Fruit fly (Drosophila melanogaster) whole organism, embryonic: ENCODE data around the gene CG31817.

Source experiments
- ATbp ChIP-seq: fragments of 200-800 bp; sonication (Bioruptor generic); optimal IDR thresholded peaks from 2 replicates; lab custom pipeline; 2017; ENCODE audit warnings: missing biosample characterization, mild to moderate bottlenecking, missing genetic modification characterization, missing genetic modification reagents
- BEAF-32 ChIP-seq: fragments of 200-800 bp; sonication (Bioruptor generic); optimal IDR thresholded peaks from 3 replicates; lab custom pipeline; 2017; ENCODE audit warnings: missing biosample characterization, missing genetic modification characterization, mild to moderate bottlenecking, moderate library complexity, missing genetic modification reagents
- CG10979 ChIP-seq: fragments of 200-800 bp; sonication (Bioruptor generic); optimal IDR thresholded peaks from 2 replicates; lab custom pipeline; 2018; ENCODE audit warnings: missing biosample characterization, mild to moderate bottlenecking, missing genetic modification characterization, moderate library complexity
- CG11247 ChIP-seq: fragments of 200-800 bp; sonication (Bioruptor generic); IDR thresholded peaks from 2 replicates; pipeline ENCODE4 v1.3.6; 2022; ENCODE audit warnings: missing biosample characterization, missing genetic modification characterization
- CG12942 ChIP-seq: fragments of 200-800 bp; sonication (Bioruptor generic); optimal IDR thresholded peaks from 3 replicates; lab custom pipeline; 2016; ENCODE audit warnings: missing biosample characterization, missing genetic modification characterization
- CG13296 ChIP-seq: fragments of 200-800 bp; sonication (Bioruptor generic); optimal IDR thresholded peaks from 3 replicates; lab custom pipeline; 2018; ENCODE audit warnings: missing biosample characterization, mild to moderate bottlenecking, missing genetic modification characterization
- CG15514 ChIP-seq: fragments of 200-800 bp; sonication (Bioruptor generic); optimal IDR thresholded peaks from 3 replicates; lab custom pipeline; 2017; ENCODE audit warnings: missing biosample characterization, missing genetic modification characterization, mild to moderate bottlenecking, moderate library complexity, missing genetic modification reagents
- CG18262 ChIP-seq: fragments of 200-800 bp; optimal IDR thresholded peaks from 3 replicates; lab custom pipeline; 2019; ENCODE audit warnings: missing biosample characterization, mild to moderate bottlenecking, missing genetic modification characterization, moderate library complexity
- CG1832 ChIP-seq: fragments of 200-800 bp; sonication (Bioruptor generic); optimal IDR thresholded peaks from 2 replicates; lab custom pipeline; 2017; ENCODE audit warnings: missing biosample characterization, mild to moderate bottlenecking, missing genetic modification characterization, inconsistent platforms
- CG30403 ChIP-seq: fragments of 200-800 bp; sonication (Bioruptor generic); optimal IDR thresholded peaks from 3 replicates; lab custom pipeline; 2016; ENCODE audit warnings: missing biosample characterization, missing genetic modification characterization
- CG31224 ChIP-seq: fragments of 200-800 bp; sonication (Bioruptor generic); IDR thresholded peaks from 2 replicates; pipeline ENCODE4 v1.3.6; 2022; ENCODE audit warnings: missing biosample characterization, missing genetic modification characterization
- CG32532 ChIP-seq: fragments of 200-800 bp; sonication (Bioruptor generic); IDR thresholded peaks from 2 replicates; pipeline ENCODE4 v1.3.6; 2022; ENCODE audit warnings: missing biosample characterization, missing genetic modification characterization
- CG32767 ChIP-seq: fragments of 200-800 bp; sonication (Bioruptor generic); IDR thresholded peaks from 2 replicates; pipeline ENCODE4 v1.3.6; 2022; ENCODE audit warnings: missing biosample characterization, missing genetic modification characterization
- CG4424 ChIP-seq: fragments of 200-800 bp; sonication (Bioruptor generic); optimal IDR thresholded peaks from 3 replicates; lab custom pipeline; 2016; ENCODE audit warnings: missing biosample characterization, missing genetic modification characterization
- CG6689 ChIP-seq: fragments of 200-800 bp; sonication (Bioruptor generic); IDR thresholded peaks from 2 replicates; pipeline ENCODE4 v1.3.6; 2022; ENCODE audit warnings: missing biosample characterization, missing genetic modification characterization
- CG7271 ChIP-seq: fragments of 200-800 bp; sonication (Bioruptor generic); optimal IDR thresholded peaks from 2 replicates; lab custom pipeline; 2018; ENCODE audit warnings: missing biosample characterization, mild to moderate bottlenecking, missing genetic modification characterization, moderate library complexity
- CG9727 ChIP-seq: fragments of 200-800 bp; sonication (Bioruptor generic); optimal IDR thresholded peaks from 3 replicates; lab custom pipeline; 2017; ENCODE audit warnings: missing biosample characterization, mild to moderate bottlenecking, missing genetic modification characterization
- Dip2 ChIP-seq: fragments of 200-800 bp; sonication (Bioruptor generic); IDR thresholded peaks from 2 replicates; pipeline ENCODE4 v1.3.6; 2022; ENCODE audit warnings: missing biosample characterization, missing genetic modification characterization
- Eip74EF ChIP-seq, 2 experiments: fragments of 200-800 bp in 1 of 2; fragments of >200 bp in 1 of 2; sonication (Bioruptor generic) in 1 of 2; optimal IDR thresholded peaks; 2 replicates each; lab custom pipeline; 2017 to 2019; ENCODE audit warnings: missing biosample characterization in 2 of 2, missing genetic modification characterization in 2 of 2, mild to moderate bottlenecking in 1 of 2, moderate library complexity in 1 of 2
- HLH3B ChIP-seq: fragments of 200-800 bp; sonication (Bioruptor generic); IDR thresholded peaks from 2 replicates; pipeline ENCODE4 v1.3.6; 2022; ENCODE audit warnings: missing biosample characterization, missing genetic modification characterization
- HLHmδ ChIP-seq: fragments of 200-800 bp; sonication (Bioruptor generic); optimal IDR thresholded peaks from 2 replicates; lab custom pipeline; 2018; ENCODE audit warnings: missing biosample characterization, mild to moderate bottlenecking, missing genetic modification characterization, moderate library complexity
- Hmx ChIP-seq: fragments of 200-800 bp; sonication (Bioruptor generic); optimal IDR thresholded peaks from 2 replicates; lab custom pipeline; 2016; ENCODE audit warnings: missing biosample characterization, missing genetic modification characterization
- Hr51 ChIP-seq, 2 experiments: fragments of 200-800 bp; sonication (Bioruptor generic); optimal IDR thresholded peaks; 2 replicates in 1 of 2; 3 replicates in 1 of 2; lab custom pipeline; 2016 to 2018; ENCODE audit warnings: missing biosample characterization in 2 of 2, missing genetic modification characterization in 2 of 2, mild to moderate bottlenecking in 1 of 2, moderate library complexity in 1 of 2
- Meics ChIP-seq: fragments of 200-800 bp; sonication (Bioruptor generic); optimal IDR thresholded peaks from 2 replicates; lab custom pipeline; 2017; ENCODE audit warnings: missing biosample characterization, mild to moderate bottlenecking, missing genetic modification characterization
- PHDP ChIP-seq: fragments of 200-800 bp; sonication (Bioruptor generic); optimal IDR thresholded peaks from 3 replicates; lab custom pipeline; 2018; ENCODE audit warnings: missing biosample characterization, mild to moderate bottlenecking, missing genetic modification characterization, moderate library complexity
- Rfx ChIP-seq: fragments of 200-800 bp; sonication (Bioruptor generic); IDR thresholded peaks from 2 replicates; pipeline ENCODE4 v1.3.6; 2022; ENCODE audit warnings: missing biosample characterization, missing genetic modification characterization
- Sox100B ChIP-seq: fragments of 200-800 bp; sonication (Bioruptor generic); optimal IDR thresholded peaks from 3 replicates; lab custom pipeline; 2018; ENCODE audit warnings: missing biosample characterization, mild to moderate bottlenecking, missing genetic modification characterization
- Stat92E ChIP-seq, 3 experiments: fragments of >200 bp in 2 of 3; fragments of 200-800 bp in 1 of 3; sonication (Bioruptor generic) in 1 of 3; optimal IDR thresholded peaks; 2 replicates each; lab custom pipeline; 2017 to 2019; ENCODE audit warnings: missing biosample characterization in 3 of 3, missing genetic modification characterization in 3 of 3, mild to moderate bottlenecking in 1 of 3, moderate library complexity in 1 of 3
- ara ChIP-seq: fragments of 200-800 bp; sonication (Bioruptor generic); IDR thresholded peaks from 2 replicates; pipeline ENCODE4 v1.3.6; 2022; ENCODE audit warnings: missing biosample characterization, missing genetic modification characterization
- ase ChIP-seq: fragments of 200-800 bp; sonication (Bioruptor generic); IDR thresholded peaks from 3 replicates; pipeline ENCODE4 v1.3.6; 2022; ENCODE audit warnings: missing biosample characterization, missing genetic modification characterization
- bsh ChIP-seq, 2 experiments: fragments of 200-800 bp; sonication (Bioruptor generic); optimal IDR thresholded peaks; 2 replicates each; lab custom pipeline; 2017 to 2018; ENCODE audit warnings: mild to moderate bottlenecking in 2 of 2, missing biosample characterization in 2 of 2, missing genetic modification characterization in 2 of 2, moderate library complexity in 1 of 2
- gem ChIP-seq: fragments of 200-800 bp; sonication (Bioruptor generic); optimal IDR thresholded peaks from 2 replicates; lab custom pipeline; 2019; ENCODE audit warnings: missing biosample characterization, mild to moderate bottlenecking, missing genetic modification characterization, moderate library complexity
- hth ChIP-seq: fragments of >200 bp; optimal IDR thresholded peaks from 2 replicates; lab custom pipeline; 2017; ENCODE audit warnings: inconsistent platforms
- jing ChIP-seq: fragments of 200-800 bp; sonication (Bioruptor generic); optimal IDR thresholded peaks from 2 replicates; lab custom pipeline; 2018; ENCODE audit warnings: missing biosample characterization, mild to moderate bottlenecking, missing genetic modification characterization
- kay ChIP-seq: fragments of 200-800 bp; sonication (Bioruptor generic); optimal IDR thresholded peaks from 2 replicates; lab custom pipeline; 2016; ENCODE audit warnings: missing biosample characterization, missing genetic modification characterization
- kni ChIP-seq: fragments of 200-800 bp; sonication (Bioruptor generic); optimal IDR thresholded peaks from 3 replicates; lab custom pipeline; 2017; ENCODE audit warnings: mild to moderate bottlenecking, missing biosample characterization, missing genetic modification reagents, missing genetic modification characterization
- knrl ChIP-seq: fragments of 200-800 bp; sonication (Bioruptor generic); IDR thresholded peaks from 3 replicates; pipeline ENCODE4 v1.3.6; 2022; ENCODE audit warnings: missing biosample characterization, missing genetic modification characterization; ENCODE audit not compliant: partially characterized antibody
- nmo ChIP-seq: fragments of 200-800 bp; sonication (Bioruptor generic); optimal IDR thresholded peaks from 2 replicates; lab custom pipeline; 2018; ENCODE audit warnings: missing biosample characterization, mild to moderate bottlenecking, missing genetic modification characterization, moderate library complexity
- oc ChIP-seq: fragments of 200-800 bp; sonication (Bioruptor generic); optimal IDR thresholded peaks from 2 replicates; lab custom pipeline; 2018; ENCODE audit warnings: missing biosample characterization, mild to moderate bottlenecking, missing genetic modification characterization, moderate library complexity
- pan ChIP-seq, 4 experiments: fragments of >200 bp in 3 of 4; fragments of 200-800 bp in 1 of 4; sonication (Bioruptor generic) in 1 of 4; optimal IDR thresholded peaks in 3 of 4; IDR thresholded peaks in 1 of 4; 2 replicates each; pipeline versions ENCODE4 v1.3.6 to Lab custom; 2017 to 2022; ENCODE audit warnings: missing biosample characterization in 2 of 4, missing genetic modification characterization in 2 of 4, mixed read lengths in 1 of 4
- sc ChIP-seq, 3 experiments: fragments of >200 bp in 2 of 3; fragments of 200-800 bp in 1 of 3; sonication (Bioruptor generic) in 1 of 3; optimal IDR thresholded peaks; 2 replicates in 2 of 3; 3 replicates in 1 of 3; lab custom pipeline; 2017; ENCODE audit warnings: mild to moderate bottlenecking in 1 of 3, missing biosample characterization in 1 of 3, missing genetic modification characterization in 1 of 3, missing genetic modification reagents in 1 of 3
- sens ChIP-seq: fragments of 200-800 bp; sonication (Bioruptor generic); peaks from one replicate; lab custom pipeline; 2016; ENCODE audit warnings: missing biosample characterization, missing genetic modification characterization
- tap ChIP-seq: fragments of 200-800 bp; optimal IDR thresholded peaks from 3 replicates; lab custom pipeline; 2019; ENCODE audit warnings: missing biosample characterization, mild to moderate bottlenecking, missing genetic modification characterization, moderate library complexity
- tgo ChIP-seq: fragments of 200-800 bp; sonication (Bioruptor generic); IDR thresholded peaks from 3 replicates; pipeline ENCODE4 v1.3.6; 2022; ENCODE audit warnings: missing biosample characterization, missing genetic modification characterization
- tin ChIP-seq: fragments of 200-800 bp; sonication (Bioruptor generic); optimal IDR thresholded peaks from 3 replicates; lab custom pipeline; 2016; ENCODE audit warnings: missing biosample characterization, missing genetic modification characterization
- unpg ChIP-seq: fragments of 200-800 bp; sonication (Bioruptor generic); optimal IDR thresholded peaks from 3 replicates; lab custom pipeline; 2018; ENCODE audit warnings: missing biosample characterization, mild to moderate bottlenecking, missing genetic modification characterization, moderate library complexity
- vvl ChIP-seq: fragments of 200-800 bp; sonication (Bioruptor generic); IDR thresholded peaks from 2 replicates; pipeline ENCODE4 v1.3.6; 2022; ENCODE audit warnings: missing biosample characterization, missing genetic modification characterization
- zfh1 ChIP-seq: fragments of 200-800 bp; sonication (Bioruptor generic); IDR thresholded peaks from 3 replicates; pipeline ENCODE4 v1.3.6; 2022; ENCODE audit warnings: missing biosample characterization, missing genetic modification characterization

The CG31817 gene

DNA sequence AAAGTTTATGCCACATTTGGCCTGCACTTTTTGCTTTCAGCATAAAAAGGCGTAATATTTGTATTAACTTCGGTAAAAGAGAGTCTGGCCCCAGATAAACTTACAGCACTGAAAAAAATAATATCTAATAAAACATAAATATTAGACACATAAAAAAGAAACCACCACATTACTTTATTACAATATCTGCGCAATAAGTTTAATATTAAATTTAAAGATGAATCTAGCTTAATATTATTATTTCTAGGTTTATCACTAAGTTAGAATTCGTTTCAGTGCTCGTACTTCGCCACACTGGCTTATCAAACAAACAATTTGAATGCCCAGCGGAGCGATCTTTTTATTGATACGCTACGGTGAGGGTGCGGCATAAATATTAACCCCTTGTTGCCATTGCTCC, 20.2 kb upstream of the CG31817 start (continued):
- TF ChIP-seq tap = peak; percentile 9
- TF ChIP-seq Stat92E (GFP tag; optimal IDR thresholded peaks at IDR 0.05; lab: Kevin White, UChicago) = no peak
- TF ChIP-seq Meics (GFP tag; lab: Kevin White, UChicago) = no peak
- no peak for TF ChIP-seq HLHmδ
- TF ChIP-seq ara (GFP tag; lab: Robert Waterston, UW) = peak; percentile 43; the same call in 1 of the 2 replicates
- TF ChIP-seq CG32767 (GFP tag; lab: Robert Waterston, UW) = 0 out of 2 replicates have a peak, but pooled peaks have one; percentile 21
- no peak for TF ChIP-seq CG13296
- peak; percentile 82 for TF ChIP-seq sens (GFP tag; lab: Kevin White, UChicago)
- peak; percentile 50 for TF ChIP-seq PHDP (tag; lab: Kevin White, UChicago)
- TF ChIP-seq tgo (GFP tag; lab: Robert Waterston, UW) = peak; percentile 41; the same call in 1 of the 3 replicates
- peak; percentile 10 for TF ChIP-seq CG4424 (GFP tag; lab: Kevin White, UChicago)
- 0 out of 3 replicates have a peak, but pooled peaks have one; percentile 7 for TF ChIP-seq ase (GFP tag; lab: Robert Waterston, UW)
- no peak for TF ChIP-seq jing (GFP tag; lab: Kevin White, UChicago)
- no peak for TF ChIP-seq Dip2
- TF ChIP-seq Sox100B (GFP tag; lab: Kevin White, UChicago) = peak; percentile 29
- peak in 1 of 2 experiments; percentile 15 for TF ChIP-seq Eip74EF (GFP tag; optimal IDR thresholded peaks at IDR 0.05; lab: Kevin White, UChicago)
- no peak for TF ChIP-seq knrl (GFP tag; lab: Robert Waterston, UW)
- TF ChIP-seq gem (tag; lab: Kevin White, UChicago) = peak; percentile 63
- no peak for TF ChIP-seq CG1832 (GFP tag; lab: Kevin White, UChicago)
- TF ChIP-seq zfh1 (GFP tag; lab: Robert Waterston, UW) = no peak
- no peak for TF ChIP-seq Hmx
- peak in 1 of 2 experiments; percentile 63 for TF ChIP-seq bsh (GFP tag; optimal IDR thresholded peaks at IDR 0.05; lab: Kevin White, UChicago)
- TF ChIP-seq ATbp (GFP tag; lab: Kevin White, UChicago) = peak; percentile 25
- no peak for TF ChIP-seq tin (GFP tag; lab: Kevin White, UChicago)
- no peak for TF ChIP-seq kay (GFP tag; lab: Kevin White, UChicago)
- TF ChIP-seq sc (optimal IDR thresholded peaks at IDR 0.05; lab: Kevin White, UChicago) = no peak
- TF ChIP-seq sc (GFP tag; optimal IDR thresholded peaks at IDR 0.05; lab: Kevin White, UChicago) = peak; percentile 21
- TF ChIP-seq CG18262 (tag; lab: Kevin White, UChicago) = peak; percentile 56
- peak; percentile 45; the same call in 1 of the 2 replicates for TF ChIP-seq HLH3B (GFP tag; lab: Robert Waterston, UW)
- TF ChIP-seq BEAF-32 (GFP tag; lab: Kevin White, UChicago) = no peak
- TF ChIP-seq unpg (GFP tag; lab: Kevin White, UChicago) = peak; percentile 49
- peak; percentile 15 for TF ChIP-seq CG9727 (GFP tag; lab: Kevin White, UChicago)
- TF ChIP-seq CG12942 (GFP tag; lab: Kevin White, UChicago) = no peak
- no peak for TF ChIP-seq pan (optimal IDR thresholded peaks at IDR 0.05; lab: Kevin White, UChicago)
- peak in 1 of 2 experiments; percentile 31 for TF ChIP-seq pan (GFP tag; optimal IDR thresholded peaks at IDR 0.05 in 1 of 2, IDR thresholded peaks at IDR 0.05 in 1 of 2)
- peak; percentile 23 for TF ChIP-seq nmo (GFP tag; lab: Kevin White, UChicago)
- TF ChIP-seq CG10979 (tag; lab: Kevin White, UChicago) = peak; percentile 42
- TF ChIP-seq CG6689 = 0 out of 2 replicates have a peak, but pooled peaks have one; percentile 38
- no peak for TF ChIP-seq oc (tag; lab: Kevin White, UChicago)
- no peak for TF ChIP-seq Rfx (GFP tag; lab: Robert Waterston, UW)
- no peak for TF ChIP-seq hth (lab: Kevin White, UChicago)
- TF ChIP-seq CG30403 (GFP tag; lab: Kevin White, UChicago) = peak; percentile 3
- peak in 1 of 2 experiments; percentile 34 for TF ChIP-seq Hr51 (GFP tag; optimal IDR thresholded peaks at IDR 0.05; lab: Kevin White, UChicago)
- no peak for TF ChIP-seq CG31224
- no peak for TF ChIP-seq CG11247 (GFP tag; lab: Robert Waterston, UW)
- no peak for TF ChIP-seq CG7271 (tag; lab: Kevin White, UChicago)
- TF ChIP-seq CG15514 (GFP tag; lab: Kevin White, UChicago) = peak; percentile 3
- 0 out of 2 replicates have a peak, but pooled peaks have one; percentile 64 for TF ChIP-seq vvl (GFP tag; lab: Robert Waterston, UW)
- no peak for TF ChIP-seq kni
- TF ChIP-seq CG32532 = peak; percentile 21; the same call in 1 of the 2 replicates
